Fruit fly (Drosophila melanogaster): ENCODE results near the gene CG45066.

- TF ChIP-seq psq (optimal IDR thresholded peaks at IDR 0.05): no peak
- TF ChIP-seq EcR (GFP tag; optimal IDR thresholded peaks at IDR 0.05): no peak
- no peak for TF ChIP-seq CG8478 (optimal IDR thresholded peaks at IDR 0.05)
- TF ChIP-seq usp (GFP tag; optimal IDR thresholded peaks at IDR 0.05): no peak
- TF ChIP-seq Dll (optimal IDR thresholded peaks at IDR 0.05): no peak
- no peak for TF ChIP-seq pan (optimal IDR thresholded peaks at IDR 0.05)
Observed at dm6 chr3L:3124939-3125648, 14.1 kb upstream of the CG45066 start.
